Worm (Caenorhabditis elegans): ENCODE measurements around the gene akt-1.

DNA sequence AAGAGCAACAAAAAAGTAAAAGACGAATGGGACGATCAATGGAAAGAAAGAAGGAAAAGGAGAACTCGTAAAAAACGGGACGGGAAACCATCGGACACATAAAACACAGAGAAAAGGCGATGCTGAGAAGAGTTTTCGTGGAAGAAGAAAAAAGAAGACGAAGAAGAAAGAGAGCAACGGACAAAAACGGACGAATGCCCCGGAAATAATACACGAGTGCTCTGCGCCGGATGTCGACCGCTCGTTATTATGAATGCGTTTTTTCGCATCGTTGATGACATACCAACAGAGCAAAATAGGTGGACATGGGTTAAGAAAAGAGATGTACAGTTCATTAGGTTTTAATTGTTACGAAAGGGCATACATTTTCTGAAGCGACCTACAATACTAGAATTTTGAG lies 26.9 kb downstream of the akt-1 start, which contains the start of gene Y22F5A.11:
- TF ChIP-seq rec-8 (tag; optimal IDR thresholded peaks at IDR 0.05) (no peak), K11D2.4 (GFP tag; IDR thresholded peaks at IDR 0.05) (no peak), unc-62 (GFP tag; optimal IDR thresholded peaks at IDR 0.05) (no peak), nhr-120 (GFP tag; IDR thresholded peaks at IDR 0.05) (no peak), pha-4 (tag; optimal IDR thresholded peaks at IDR 0.05) (no peak), F57C9.4 (tag; optimal IDR thresholded peaks at IDR 0.05) (no peak), lir-1 (GFP tag; conservative IDR thresholded peaks at IDR 0.05) (no peak), repo-1 (tag; optimal IDR thresholded peaks at IDR 0.05) (no peak), ekl-4 (GFP tag; IDR thresholded peaks at IDR 0.05) (no peak), aptf-2 (GFP tag; conservative IDR thresholded peaks at IDR 0.05) (no peak)

Measured in whole organism, young adult.